Worm (Caenorhabditis elegans) whole organism, young adult: ENCODE data around the gene dpy-26.

Source experiments
- B0019.2 ChIP-seq: fragments of 200-800 bp; sonication (Bioruptor generic); conservative IDR thresholded peaks from 2 replicates; pipeline ENCODE4 v1.3.6; 2022; ENCODE audit warnings: missing genetic modification reagents, missing genetic modification characterization, missing compliant biosample characterization
- B0035.1 ChIP-seq: sonication (generic microtip); optimal IDR thresholded peaks from 2 replicates; lab custom pipeline; 2016; ENCODE audit warnings: missing genetic modification characterization, mild to moderate bottlenecking, missing compliant biosample characterization, missing genotype, missing genetic modification reagents
- C06A6.2 ChIP-seq: fragments of 200-800 bp; sonication (Bioruptor generic); conservative IDR thresholded peaks from 2 replicates; pipeline ENCODE4 v1.3.6; 2022; ENCODE audit warnings: missing genetic modification characterization, missing compliant biosample characterization
- F22D6.2 ChIP-seq: sonication (generic microtip); optimal IDR thresholded peaks from 2 replicates; lab custom pipeline; 2016; ENCODE audit warnings: mild to moderate bottlenecking, missing genetic modification characterization, missing compliant biosample characterization
- F23B12.7 ChIP-seq: sonication (generic microtip); optimal IDR thresholded peaks from 2 replicates; lab custom pipeline; 2017; ENCODE audit warnings: missing genetic modification characterization, mild to moderate bottlenecking, missing compliant biosample characterization, antibody characterized with exemption, moderate library complexity; ENCODE audit not compliant: insufficient read depth
- F57A8.1 ChIP-seq: fragments of 200-800 bp; sonication (Bioruptor generic); optimal IDR thresholded peaks from 2 replicates; lab custom pipeline; 2018; ENCODE audit warnings: mild to moderate bottlenecking, missing genetic modification characterization, moderate library complexity, missing compliant biosample characterization
- K11D2.4 ChIP-seq: fragments of 200-800 bp; sonication (Bioruptor generic); IDR thresholded peaks from 2 replicates; pipeline ENCODE4 v1.3.6; 2022; ENCODE audit warnings: missing genetic modification reagents, missing genetic modification characterization, missing compliant biosample characterization
- T07F8.4 ChIP-seq: sonication (generic microtip); optimal IDR thresholded peaks from 2 replicates; lab custom pipeline; 2016; ENCODE audit warnings: mild to moderate bottlenecking, missing genetic modification characterization, moderate library complexity, missing compliant biosample characterization
- Y79H2A.3 ChIP-seq: fragments of 200-800 bp; sonication (Bioruptor generic); conservative IDR thresholded peaks from 2 replicates; pipeline ENCODE4 v1.3.6; 2022; ENCODE audit warnings: missing genetic modification reagents, missing genetic modification characterization, missing compliant biosample characterization
- Y95B8A.8 ChIP-seq: fragments of 200-800 bp; sonication (Bioruptor generic); IDR thresholded peaks from 2 replicates; pipeline ENCODE4 v1.3.6; 2022; ENCODE audit warnings: missing genetic modification reagents, missing genetic modification characterization, missing compliant biosample characterization
- akir-1 ChIP-seq: fragments of 200-800 bp; sonication (Bioruptor generic); optimal IDR thresholded peaks from 2 replicates; lab custom pipeline; 2018; ENCODE audit warnings: mild to moderate bottlenecking, missing genetic modification characterization, moderate library complexity, missing compliant biosample characterization
- aptf-3 ChIP-seq: fragments of 200-800 bp; sonication (Bioruptor generic); IDR thresholded peaks from 2 replicates; pipeline ENCODE4 v1.3.6; 2022; ENCODE audit warnings: missing genetic modification characterization, missing compliant biosample characterization
- athp-1 ChIP-seq: sonication (generic microtip); optimal IDR thresholded peaks from 2 replicates; lab custom pipeline; 2017; ENCODE audit warnings: mild to moderate bottlenecking, missing genetic modification characterization, missing compliant biosample characterization
- attf-5 ChIP-seq: fragments of 200-800 bp; sonication (Bioruptor generic); optimal IDR thresholded peaks from 2 replicates; lab custom pipeline; 2018; ENCODE audit warnings: mild to moderate bottlenecking, missing genetic modification characterization, missing compliant biosample characterization
- attf-6 ChIP-seq: fragments of 200-800 bp; sonication (Bioruptor generic); IDR thresholded peaks from 2 replicates; pipeline ENCODE4 v1.3.6; 2022; ENCODE audit warnings: missing genetic modification reagents, missing genetic modification characterization, missing compliant biosample characterization
- ccch-3 ChIP-seq: fragments of 200-800 bp; sonication (Bioruptor generic); optimal IDR thresholded peaks from 2 replicates; lab custom pipeline; 2018; ENCODE audit warnings: mild to moderate bottlenecking, missing genetic modification characterization, missing compliant biosample characterization
- cebp-2 ChIP-seq: fragments of 200-800 bp; sonication (Bioruptor generic); IDR thresholded peaks from 2 replicates; pipeline ENCODE4 v1.3.6; 2022; ENCODE audit warnings: missing genetic modification characterization, missing compliant biosample characterization
- dox-1 ChIP-seq: fragments of 200-800 bp; sonication (Bioruptor generic); IDR thresholded peaks from 2 replicates; pipeline ENCODE4 v1.3.6; 2022; ENCODE audit warnings: missing genetic modification reagents, missing genetic modification characterization, missing compliant biosample characterization
- egl-18 ChIP-seq: fragments of 200-800 bp; sonication (Bioruptor generic); IDR thresholded peaks from 2 replicates; pipeline ENCODE4 v1.3.6; 2022; ENCODE audit warnings: missing genetic modification reagents, missing genetic modification characterization, missing compliant biosample characterization
- egl-44 ChIP-seq: fragments of 200-800 bp; sonication (Bioruptor generic); IDR thresholded peaks from 2 replicates; pipeline ENCODE4 v1.3.6; 2022; ENCODE audit warnings: missing genetic modification reagents, missing genetic modification characterization, missing compliant biosample characterization
- ekl-4 ChIP-seq: fragments of 200-800 bp; sonication (Bioruptor generic); IDR thresholded peaks from 2 replicates; pipeline ENCODE4 v1.3.6; 2022; ENCODE audit warnings: missing genetic modification reagents, missing genetic modification characterization, missing compliant biosample characterization
- gei-17 ChIP-seq: fragments of 200-800 bp; sonication (Bioruptor generic); optimal IDR thresholded peaks from 2 replicates; lab custom pipeline; 2018; ENCODE audit warnings: mild to moderate bottlenecking, missing genetic modification characterization, missing compliant biosample characterization
- him-1 ChIP-seq: sonication (generic microtip); optimal IDR thresholded peaks from 2 replicates; lab custom pipeline; 2016; ENCODE audit warnings: missing genotype, missing genetic modification reagents, missing genetic modification characterization, missing compliant biosample characterization
- hmg-1.2 ChIP-seq: fragments of 200-800 bp; sonication (Bioruptor generic); IDR thresholded peaks from 2 replicates; pipeline ENCODE4 v1.3.6; 2022; ENCODE audit warnings: missing genetic modification reagents, missing genetic modification characterization, missing compliant biosample characterization
- hmg-20 ChIP-seq: fragments of 200-800 bp; sonication (Bioruptor generic); IDR thresholded peaks from 2 replicates; pipeline ENCODE4 v1.3.6; 2022; ENCODE audit warnings: missing genetic modification reagents, missing genetic modification characterization, missing compliant biosample characterization
- lag-1 ChIP-seq: fragments of 200-800 bp; sonication (Bioruptor generic); IDR thresholded peaks from 2 replicates; pipeline ENCODE4 v1.3.6; 2022; ENCODE audit warnings: missing genetic modification reagents, missing genetic modification characterization, missing compliant biosample characterization
- let-526 ChIP-seq: fragments of 200-800 bp; sonication (Bioruptor generic); IDR thresholded peaks from 2 replicates; pipeline ENCODE4 v1.3.6; 2022; ENCODE audit warnings: missing genetic modification reagents, missing genetic modification characterization, missing compliant biosample characterization
- let-607 ChIP-seq, 2 experiments: fragments of 200-800 bp in 1 of 2; sonication (Bioruptor generic) in 1 of 2; sonication (generic microtip) in 1 of 2; optimal IDR thresholded peaks; 2 replicates each; lab custom pipeline; 2016 to 2018; ENCODE audit warnings: mild to moderate bottlenecking in 2 of 2, missing compliant biosample characterization in 2 of 2, missing genetic modification characterization in 2 of 2, moderate library complexity in 2 of 2, missing genotype in 1 of 2
- lin-26 ChIP-seq: fragments of 200-800 bp; sonication (Bioruptor generic); IDR thresholded peaks from 2 replicates; pipeline ENCODE4 v1.3.6; 2022; ENCODE audit warnings: missing genetic modification reagents, missing genetic modification characterization, missing compliant biosample characterization
- madf-3 ChIP-seq: fragments of 200-800 bp; sonication (Bioruptor generic); IDR thresholded peaks from 2 replicates; pipeline ENCODE4 v1.3.6; 2022; ENCODE audit warnings: missing genetic modification reagents, missing genetic modification characterization, missing compliant biosample characterization
- madf-6 ChIP-seq: fragments of 200-800 bp; sonication (Bioruptor generic); IDR thresholded peaks from 2 replicates; pipeline ENCODE4 v1.3.6; 2022; ENCODE audit warnings: missing genetic modification reagents, missing genetic modification characterization, missing compliant biosample characterization
- mcd-1 ChIP-seq: fragments of 200-800 bp; sonication (Bioruptor generic); IDR thresholded peaks from 2 replicates; pipeline ENCODE4 v1.3.6; 2022; ENCODE audit warnings: missing genetic modification reagents, missing genetic modification characterization, missing compliant biosample characterization
- mxl-1 ChIP-seq: sonication (generic microtip); optimal IDR thresholded peaks from 2 replicates; lab custom pipeline; 2016; ENCODE audit warnings: missing genetic modification characterization, missing compliant biosample characterization
- nfyb-1 ChIP-seq: fragments of 200-800 bp; sonication (Bioruptor generic); IDR thresholded peaks from 2 replicates; pipeline ENCODE4 v1.3.6; 2022; ENCODE audit warnings: missing genetic modification reagents, missing genetic modification characterization, missing compliant biosample characterization
- nhr-120 ChIP-seq: fragments of 200-800 bp; sonication (Bioruptor generic); IDR thresholded peaks from 2 replicates; pipeline ENCODE4 v1.3.6; 2022; ENCODE audit warnings: missing genetic modification characterization, missing compliant biosample characterization
- nhr-179 ChIP-seq: sonication (generic microtip); optimal IDR thresholded peaks from 2 replicates; lab custom pipeline; 2016; ENCODE audit warnings: mild to moderate bottlenecking, missing genetic modification characterization, missing compliant biosample characterization
- nhr-27 ChIP-seq: fragments of 200-800 bp; sonication (Bioruptor generic); optimal IDR thresholded peaks from 2 replicates; lab custom pipeline; 2018; ENCODE audit warnings: mild to moderate bottlenecking, missing genetic modification characterization, moderate library complexity, missing compliant biosample characterization
- sdz-38 ChIP-seq: sonication (generic microtip); optimal IDR thresholded peaks from 2 replicates; lab custom pipeline; 2016; ENCODE audit warnings: missing genotype, missing genetic modification characterization, missing compliant biosample characterization
- snpc-3.4 ChIP-seq: sonication (generic microtip); optimal IDR thresholded peaks from 2 replicates; lab custom pipeline; 2017; ENCODE audit warnings: missing genetic modification characterization, mild to moderate bottlenecking, missing compliant biosample characterization, antibody characterized with exemption, moderate library complexity, missing genotype, missing genetic modification reagents
- snpc-4 ChIP-seq, 5 experiments: fragments of 150-350 bp in 1 of 5; sonication (generic microtip) in 4 of 5; optimal IDR thresholded peaks; 2 replicates each; lab custom pipeline; 2014 to 2018; ENCODE audit warnings: missing genetic modification characterization in 5 of 5, missing biosample characterization in 3 of 5, antibody characterized with exemption in 2 of 5, mild to moderate bottlenecking in 2 of 5, missing compliant biosample characterization in 2 of 5, missing genotype in 2 of 5, moderate library complexity in 2 of 5, missing genetic modification reagents in 1 of 5
- tbp1 ChIP-seq: fragments of 200-800 bp; sonication (Bioruptor generic); optimal IDR thresholded peaks from 2 replicates; lab custom pipeline; 2018; ENCODE audit warnings: mild to moderate bottlenecking, missing genetic modification characterization, missing compliant biosample characterization
- unc-130 ChIP-seq: sonication (generic microtip); optimal IDR thresholded peaks from 2 replicates; lab custom pipeline; 2016; ENCODE audit warnings: missing genetic modification reagents, missing genetic modification characterization, missing compliant biosample characterization
- unc-62 ChIP-seq: fragments of 150-350 bp; optimal IDR thresholded peaks from 2 replicates; lab custom pipeline; 2014; ENCODE audit warnings: missing biosample characterization, missing genetic modification reagents, missing genetic modification characterization
- zim-3 ChIP-seq: sonication (generic microtip); optimal IDR thresholded peaks from 2 replicates; lab custom pipeline; 2017; ENCODE audit warnings: mild to moderate bottlenecking, missing genetic modification characterization, moderate library complexity, missing compliant biosample characterization
- ztf-18 ChIP-seq: sonication (generic microtip); optimal IDR thresholded peaks from 2 replicates; lab custom pipeline; 2016; ENCODE audit warnings: missing genotype, mild to moderate bottlenecking, missing genetic modification characterization, missing compliant biosample characterization
- ztf-22 ChIP-seq: fragments of 200-800 bp; sonication (Bioruptor generic); optimal IDR thresholded peaks from 2 replicates; lab custom pipeline; 2018; ENCODE audit warnings: mild to moderate bottlenecking, missing genetic modification characterization, moderate library complexity, missing compliant biosample characterization
- ztf-26 ChIP-seq: sonication (generic microtip); optimal IDR thresholded peaks from 2 replicates; lab custom pipeline; 2017; ENCODE audit warnings: missing genetic modification characterization, missing compliant biosample characterization
- ztf-28 ChIP-seq: fragments of 200-800 bp; sonication (Bioruptor generic); IDR thresholded peaks from 2 replicates; pipeline ENCODE4 v1.3.6; 2022; ENCODE audit warnings: missing genetic modification reagents, missing genetic modification characterization, missing compliant biosample characterization
- ztf-3 ChIP-seq: fragments of 200-800 bp; sonication (Bioruptor generic); optimal IDR thresholded peaks from 2 replicates; lab custom pipeline; 2018; ENCODE audit warnings: mild to moderate bottlenecking, missing genetic modification characterization, missing compliant biosample characterization

The dpy-26 gene

DNA sequence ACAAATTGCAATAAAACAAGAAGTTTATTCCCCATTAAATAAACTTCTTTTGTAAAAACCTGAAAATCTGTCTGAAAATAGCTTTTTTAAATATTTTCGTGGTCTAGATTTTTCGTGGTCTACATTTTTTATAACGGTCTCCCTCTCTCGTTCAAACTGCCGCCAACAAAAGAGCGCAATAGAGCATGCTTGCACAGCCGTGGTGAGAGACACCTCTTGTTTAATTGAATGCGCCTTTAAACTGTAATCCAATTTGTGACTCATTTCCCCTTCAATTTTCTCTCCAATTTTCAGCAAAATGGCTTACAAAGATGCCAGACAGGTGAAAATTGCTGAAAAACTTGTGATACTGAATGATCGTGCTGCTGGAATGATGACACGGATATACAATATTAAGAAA lies 47.0 kb downstream of the dpy-26 start, which contains the start of gene gex-3 (continued):
- TF ChIP-seq ztf-22 (GFP tag; lab: Kevin White, UChicago) (no peak), F23B12.7 (peak; percentile 88), him-1 (tag; lab: Kevin White, UChicago) (no peak), let-526 (no peak), snpc-3.4 (peak; percentile 48), ztf-18 (tag; lab: Kevin White, UChicago) (no peak), lin-26 (GFP tag; lab: Robert Waterston, UW) (0 out of 2 replicates have a peak, but pooled peaks have one; percentile 8), F57A8.1 (GFP tag; lab: Kevin White, UChicago) (no peak), ekl-4 (GFP tag; lab: Robert Waterston, UW) (peak; percentile 71; the same call in 1 of the 2 replicates), akir-1 (GFP tag; lab: Kevin White, UChicago) (no peak), hmg-20 (GFP tag; lab: Robert Waterston, UW) (no peak), ztf-28 (GFP tag; lab: Robert Waterston, UW) (0 out of 2 replicates have a peak, but pooled peaks have one; percentile 56), unc-62 (GFP tag; lab: Kevin White, UChicago) (no peak), ztf-26 (tag; lab: Kevin White, UChicago) (no peak), hmg-1.2 (peak; percentile 56; the same call in 1 of the 2 replicates), gei-17 (no peak), B0019.2 (GFP tag; lab: Robert Waterston, UW) (no peak), T07F8.4 (tag; lab: Kevin White, UChicago) (no peak), Y95B8A.8 (GFP tag; lab: Robert Waterston, UW) (0 out of 2 replicates have a peak, but pooled peaks have one; percentile 22), mxl-1 (tag; lab: Kevin White, UChicago) (no peak), snpc-4 (GFP tag; optimal IDR thresholded peaks at IDR 0.05; lab: Kevin White, UChicago) (peak; percentile 34), snpc-4 (tag; optimal IDR thresholded peaks at IDR 0.05; lab: Kevin White, UChicago) (peak in 3 of 4 experiments; percentile 62 to 73 (median 64)), ccch-3 (no peak), nhr-120 (GFP tag; lab: Robert Waterston, UW) (no peak), madf-3 (GFP tag; lab: Robert Waterston, UW) (peak; percentile 67; the same call in 1 of the 2 replicates), zim-3 (tag; lab: Kevin White, UChicago) (no peak), B0035.1 (tag; lab: Kevin White, UChicago) (no peak), F22D6.2 (no peak), tbp1 (peak; percentile 66), aptf-3 (GFP tag; lab: Robert Waterston, UW) (no peak), nhr-179 (tag; lab: Kevin White, UChicago) (no peak), sdz-38 (tag; lab: Kevin White, UChicago) (no peak), attf-6 (GFP tag; lab: Robert Waterston, UW) (no peak), K11D2.4 (no peak), lag-1 (GFP tag; lab: Robert Waterston, UW) (no peak), egl-44 (GFP tag; lab: Robert Waterston, UW) (no peak), athp-1 (no peak), Y79H2A.3 (no peak), let-607 (tag; optimal IDR thresholded peaks at IDR 0.05; lab: Kevin White, UChicago) (no peak)
- TF ChIP-seq, all 124 proteins: peak for 44

ce11 chrIV:12403440-12403839 lies 47.7 kb downstream of the dpy-26 start:
- TF ChIP-seq madf-6, result no peak
- no peak for TF ChIP-seq cebp-2
- TF ChIP-seq Y95B8A.8 (GFP tag; lab: Robert Waterston, UW), result no peak
- TF ChIP-seq unc-130 (GFP tag; lab: Kevin White, UChicago), result no peak
- no peak for TF ChIP-seq nfyb-1 (GFP tag; lab: Robert Waterston, UW)
- no peak for TF ChIP-seq let-526
- no peak for TF ChIP-seq ztf-3 (GFP tag; lab: Kevin White, UChicago)
- no peak for TF ChIP-seq dox-1 (GFP tag; lab: Robert Waterston, UW)
- no peak for TF ChIP-seq mcd-1
- no peak for TF ChIP-seq nhr-27 (tag; lab: Kevin White, UChicago)
- no peak for TF ChIP-seq C06A6.2 (GFP tag; lab: Robert Waterston, UW)
- no peak for TF ChIP-seq egl-18 (GFP tag; lab: Robert Waterston, UW)
- TF ChIP-seq ekl-4 (GFP tag; lab: Robert Waterston, UW), result no peak
- no peak for TF ChIP-seq nhr-179 (tag; lab: Kevin White, UChicago)
- no peak for TF ChIP-seq attf-5
- TF ChIP-seq ztf-28 (GFP tag; lab: Robert Waterston, UW), result no peak
